Worm (Caenorhabditis elegans) whole organism, late embryonic: Measurements from ENCODE around the gene R11E3.1.

Source experiments
- C38D4.7 ChIP-seq: fragments of 200-800 bp; sonication (Bioruptor generic); optimal IDR thresholded peaks from 2 replicates; lab custom pipeline; 2018; ENCODE audit warnings: mild to moderate bottlenecking, missing genetic modification characterization, moderate library complexity, missing compliant biosample characterization
- F13H6.1 ChIP-seq: sonication (generic microtip); optimal IDR thresholded peaks from 2 replicates; lab custom pipeline; 2016; ENCODE audit warnings: missing genetic modification characterization, missing compliant biosample characterization
- T23F11.4 ChIP-seq: fragments of 200-800 bp; sonication (Bioruptor generic); optimal IDR thresholded peaks from 2 replicates; lab custom pipeline; 2018; ENCODE audit warnings: mild to moderate bottlenecking, missing genetic modification characterization, missing compliant biosample characterization
- ahr-1 ChIP-seq: sonication (generic microtip); optimal IDR thresholded peaks from 2 replicates; lab custom pipeline; 2016; ENCODE audit warnings: missing genetic modification characterization, missing compliant biosample characterization
- ceh-14 ChIP-seq: sonication (generic microtip); optimal IDR thresholded peaks from 2 replicates; lab custom pipeline; 2016; ENCODE audit warnings: missing genotype, missing genetic modification characterization, missing compliant biosample characterization
- ceh-19 ChIP-seq: fragments of 200-800 bp; sonication (Bioruptor generic); optimal IDR thresholded peaks from 2 replicates; lab custom pipeline; 2018; ENCODE audit warnings: mild to moderate bottlenecking, missing genetic modification characterization, missing compliant biosample characterization
- ceh-2 ChIP-seq: sonication (generic microtip); optimal IDR thresholded peaks from 2 replicates; lab custom pipeline; 2016; ENCODE audit warnings: missing genotype, missing genetic modification characterization, missing compliant biosample characterization
- ceh-22 ChIP-seq: sonication (generic microtip); optimal IDR thresholded peaks from 2 replicates; lab custom pipeline; 2017; ENCODE audit warnings: missing biosample characterization, missing genetic modification characterization
- ceh-30 ChIP-seq: fragments of 150-350 bp; optimal IDR thresholded peaks from 2 replicates; lab custom pipeline; 2014; ENCODE audit warnings: missing biosample characterization, missing genetic modification characterization
- ceh-31 ChIP-seq: sonication (generic microtip); optimal IDR thresholded peaks from 2 replicates; lab custom pipeline; 2016; ENCODE audit warnings: missing genetic modification characterization, missing compliant biosample characterization
- ceh-9 ChIP-seq: sonication (generic microtip); optimal IDR thresholded peaks from 2 replicates; lab custom pipeline; 2016; ENCODE audit warnings: mild to moderate bottlenecking, missing genetic modification characterization, inconsistent platforms, missing compliant biosample characterization
- elt-4 ChIP-seq: sonication (generic microtip); optimal IDR thresholded peaks from 2 replicates; lab custom pipeline; 2016; ENCODE audit warnings: missing genetic modification characterization, missing compliant biosample characterization
- eyg-1 ChIP-seq: sonication (generic microtip); optimal IDR thresholded peaks from 2 replicates; lab custom pipeline; 2016; ENCODE audit warnings: missing genotype, missing genetic modification characterization, missing compliant biosample characterization
- fax-1 ChIP-seq: sonication (generic microtip); optimal IDR thresholded peaks from 2 replicates; lab custom pipeline; 2016; ENCODE audit warnings: missing genotype, missing genetic modification characterization, missing compliant biosample characterization
- hlh-30 ChIP-seq: sonication (generic microtip); optimal IDR thresholded peaks from 2 replicates; lab custom pipeline; 2017; ENCODE audit warnings: antibody characterized with exemption, missing genetic modification characterization, missing compliant biosample characterization; ENCODE audit not compliant: insufficient read depth
- hlh-6 ChIP-seq: sonication (generic microtip); optimal IDR thresholded peaks from 2 replicates; lab custom pipeline; 2016; ENCODE audit warnings: missing genotype, missing genetic modification characterization, missing compliant biosample characterization
- hlh-8 ChIP-seq: sonication (generic microtip); optimal IDR thresholded peaks from 2 replicates; lab custom pipeline; 2016; ENCODE audit warnings: missing genotype, missing genetic modification characterization, missing compliant biosample characterization
- nfya-1 ChIP-seq: sonication (generic microtip); optimal IDR thresholded peaks from 2 replicates; lab custom pipeline; 2017; ENCODE audit warnings: missing genetic modification characterization, mild to moderate bottlenecking, missing compliant biosample characterization, antibody characterized with exemption, moderate library complexity
- npax-4 ChIP-seq: sonication (generic microtip); optimal IDR thresholded peaks from 2 replicates; lab custom pipeline; 2016; ENCODE audit warnings: missing genetic modification characterization, missing compliant biosample characterization
- odd-2 ChIP-seq: sonication (generic microtip); optimal IDR thresholded peaks from 2 replicates; lab custom pipeline; 2017; ENCODE audit warnings: antibody characterized with exemption, mild to moderate bottlenecking, missing genetic modification characterization, missing compliant biosample characterization
- pag-3 ChIP-seq: sonication (generic microtip); optimal IDR thresholded peaks from 2 replicates; lab custom pipeline; 2016; ENCODE audit warnings: missing compliant biosample characterization, missing genetic modification characterization, borderline replicate concordance
- pat-9 ChIP-seq: fragments of 200-800 bp; sonication (Bioruptor generic); optimal IDR thresholded peaks from 2 replicates; lab custom pipeline; 2018; ENCODE audit warnings: mild to moderate bottlenecking, missing genetic modification characterization, moderate library complexity, missing compliant biosample characterization
- pha-4 ChIP-seq: fragments of 150-350 bp; optimal IDR thresholded peaks from 2 replicates; lab custom pipeline; 2018; ENCODE audit warnings: missing biosample characterization, missing genetic modification reagents, missing genetic modification characterization
- pqm-1 ChIP-seq: sonication (generic microtip); optimal IDR thresholded peaks from 2 replicates; lab custom pipeline; 2016; ENCODE audit warnings: missing genetic modification characterization, missing compliant biosample characterization
- pros-1 ChIP-seq: fragments of 150-350 bp; optimal IDR thresholded peaks from 2 replicates; lab custom pipeline; 2014; ENCODE audit warnings: missing biosample characterization, missing genetic modification reagents, missing genetic modification characterization
- ref-2 ChIP-seq: sonication (generic microtip); optimal IDR thresholded peaks from 2 replicates; lab custom pipeline; 2016; ENCODE audit warnings: missing genetic modification characterization, missing compliant biosample characterization
- sox-2 ChIP-seq: fragments of 200-800 bp; sonication (Bioruptor generic); IDR thresholded peaks from 2 replicates; pipeline ENCODE4 v1.3.6; 2022; ENCODE audit warnings: missing genetic modification reagents, missing genetic modification characterization, missing compliant biosample characterization
- syd-9 ChIP-seq: sonication (generic microtip); optimal IDR thresholded peaks from 2 replicates; lab custom pipeline; 2016; ENCODE audit warnings: mild to moderate bottlenecking, missing genetic modification characterization, moderate library complexity, missing compliant biosample characterization
- tbx-7 ChIP-seq: sonication (generic microtip); optimal IDR thresholded peaks from 2 replicates; lab custom pipeline; 2016; ENCODE audit warnings: missing genotype, missing genetic modification characterization, missing compliant biosample characterization
- unc-42 ChIP-seq: sonication (generic microtip); optimal IDR thresholded peaks from 2 replicates; lab custom pipeline; 2016; ENCODE audit warnings: missing genotype, missing genetic modification characterization, missing compliant biosample characterization
- unc-55 ChIP-seq: sonication (generic microtip); optimal IDR thresholded peaks from 2 replicates; lab custom pipeline; 2017; ENCODE audit warnings: missing biosample characterization, missing genetic modification reagents, missing genetic modification characterization
- unc-86 ChIP-seq: sonication (generic microtip); optimal IDR thresholded peaks from 2 replicates; lab custom pipeline; 2016; ENCODE audit warnings: missing genetic modification characterization, missing compliant biosample characterization
- zip-5 ChIP-seq: sonication (generic microtip); optimal IDR thresholded peaks from 2 replicates; lab custom pipeline; 2016; ENCODE audit warnings: missing genetic modification characterization, missing compliant biosample characterization
- ztf-16 ChIP-seq: sonication (generic microtip); optimal IDR thresholded peaks from 2 replicates; lab custom pipeline; 2017; ENCODE audit warnings: missing genetic modification characterization, missing compliant biosample characterization

R11E3.1 gene

ce11 chrIV:4758659-4759058, 30.9 kb upstream of the R11E3.1 start, which contains the start of gene Y17G9B.8:
Gene Y17G9B.8, minus strand, starts transcription at chrIV:4758840.
- TF ChIP-seq ceh-22 (tag; lab: Kevin White, UChicago) (no peak), ceh-30 (tag; lab: Kevin White, UChicago) (no peak)
- TF ChIP-seq, all 69 proteins: peak for 0

- no peak for TF ChIP-seq pat-9 (tag; lab: Kevin White, UChicago)
- TF ChIP-seq ceh-14, result no peak
- no peak for TF ChIP-seq C38D4.7 (GFP tag; lab: Kevin White, UChicago)
- TF ChIP-seq sox-2 (GFP tag; lab: Robert Waterston, UW), result no peak
Measured at ce11 chrIV:4760378-4761084, 29.0 kb upstream of the R11E3.1 start, which contains the start of the genes memi-1 and cyp-31A3. Gene memi-1, minus strand, starts transcription at chrIV:4760428. Gene cyp-31A3, plus strand, starts transcription at chrIV:4761049.

ce11 chrIV:4763844-4764243, 25.7 kb upstream of the R11E3.1 start, which contains the start of gene Y17G9B.2:
Gene Y17G9B.2, plus strand, starts transcription at chrIV:4764144.
- TF ChIP-seq ahr-1 (no peak), pqm-1 (tag; lab: Kevin White, UChicago) (no peak), ceh-22 (tag; lab: Kevin White, UChicago) (no peak), ceh-2 (tag; lab: Kevin White, UChicago) (no peak), pros-1 (tag; lab: Kevin White, UChicago) (no peak), syd-9 (tag; lab: Kevin White, UChicago) (no peak), ceh-31 (tag; lab: Kevin White, UChicago) (no peak), ref-2 (tag; lab: Kevin White, UChicago) (no peak), hlh-6 (no peak), zip-5 (no peak), ceh-19 (GFP tag; lab: Kevin White, UChicago) (no peak), hlh-8 (tag; lab: Kevin White, UChicago) (no peak), odd-2 (tag; lab: Kevin White, UChicago) (no peak), npax-4 (no peak), tbx-7 (tag; lab: Kevin White, UChicago) (no peak), eyg-1 (tag; lab: Kevin White, UChicago) (no peak), elt-4 (no peak), pha-4 (tag; lab: Kevin White, UChicago) (no peak), ceh-14 (no peak), ztf-16 (tag; lab: Kevin White, UChicago) (no peak)

- no peak for TF ChIP-seq nfya-1 (tag; lab: Kevin White, UChicago)
- TF ChIP-seq unc-86 (tag; lab: Kevin White, UChicago), result no peak
- TF ChIP-seq F13H6.1 (tag; lab: Kevin White, UChicago), result no peak
- no peak for TF ChIP-seq syd-9 (tag; lab: Kevin White, UChicago)
- no peak for TF ChIP-seq tbx-7 (tag; lab: Kevin White, UChicago)
- no peak for TF ChIP-seq ceh-9 (tag; lab: Kevin White, UChicago)
- TF ChIP-seq unc-42 (tag; lab: Kevin White, UChicago), result no peak
- TF ChIP-seq T23F11.4 (GFP tag; lab: Kevin White, UChicago), result no peak
Measured at ce11 chrIV:4764422-4764821, 25.1 kb upstream of the R11E3.1 start, which contains the start of gene npp-26. Gene npp-26, plus strand, starts transcription at chrIV:4764722.

- TF ChIP-seq C38D4.7 (GFP tag; lab: Kevin White, UChicago) (no peak), fax-1 (no peak), syd-9 (tag; lab: Kevin White, UChicago) (no peak), unc-86 (tag; lab: Kevin White, UChicago) (no peak), unc-55 (no peak), elt-4 (no peak), zip-5 (no peak), hlh-6 (no peak), hlh-8 (tag; lab: Kevin White, UChicago) (no peak), hlh-30 (tag; lab: Kevin White, UChicago) (no peak), pag-3 (tag; lab: Kevin White, UChicago) (no peak)
Measured at ce11 chrIV:4771792-4772191, 17.8 kb upstream of the R11E3.1 start, which contains the start of gene R11E3.2. Gene R11E3.2, plus strand, starts transcription at chrIV:4772092.
